Fruit fly (Drosophila melanogaster) whole organism, embryonic: Measurements from ENCODE around the gene CG42375.

Experiments
- Ada2b ChIP-seq: fragments of 200-800 bp; sonication (Bioruptor generic); IDR thresholded peaks from 2 replicates; pipeline ENCODE4 v1.3.6; 2022; ENCODE audit warnings: missing biosample characterization, missing genetic modification characterization
- CG10267 ChIP-seq: fragments of 200-800 bp; sonication (Bioruptor generic); optimal IDR thresholded peaks from 2 replicates; lab custom pipeline; 2018; ENCODE audit warnings: missing biosample characterization, mild to moderate bottlenecking, missing genetic modification characterization, moderate library complexity
- CG10979 ChIP-seq: fragments of 200-800 bp; sonication (Bioruptor generic); optimal IDR thresholded peaks from 2 replicates; lab custom pipeline; 2018; ENCODE audit warnings: missing biosample characterization, mild to moderate bottlenecking, missing genetic modification characterization, moderate library complexity
- CG11456 ChIP-seq: fragments of 200-800 bp; sonication (Bioruptor generic); IDR thresholded peaks from 3 replicates; pipeline ENCODE4 v1.3.6; 2022; ENCODE audit warnings: missing biosample characterization, missing genetic modification characterization
- CG12219 ChIP-seq: fragments of 200-800 bp; sonication (Bioruptor generic); optimal IDR thresholded peaks from 3 replicates; lab custom pipeline; 2018; ENCODE audit warnings: missing biosample characterization, mild to moderate bottlenecking, missing genetic modification characterization
- CG12744 ChIP-seq: fragments of 200-800 bp; sonication (Bioruptor generic); optimal IDR thresholded peaks from 2 replicates; lab custom pipeline; 2016; ENCODE audit warnings: missing biosample characterization, missing genetic modification characterization
- CG13287 ChIP-seq: fragments of 200-800 bp; sonication (Bioruptor generic); IDR thresholded peaks from 2 replicates; pipeline ENCODE4 v1.3.6; 2022; ENCODE audit warnings: missing biosample characterization, missing genetic modification characterization; ENCODE audit not compliant: partially characterized antibody
- CG13894 ChIP-seq: fragments of 200-800 bp; sonication (Bioruptor generic); optimal IDR thresholded peaks from 3 replicates; lab custom pipeline; 2018; ENCODE audit warnings: missing biosample characterization, mild to moderate bottlenecking, missing genetic modification characterization, moderate library complexity
- CG15073 ChIP-seq: fragments of 200-800 bp; sonication (Bioruptor generic); optimal IDR thresholded peaks from 2 replicates; lab custom pipeline; 2016; ENCODE audit warnings: missing biosample characterization, missing genetic modification characterization
- CG16813 ChIP-seq: fragments of 200-800 bp; sonication (Bioruptor generic); IDR thresholded peaks from 3 replicates; pipeline ENCODE4 v1.3.6; 2022; ENCODE audit warnings: missing biosample characterization, missing genetic modification characterization; ENCODE audit not compliant: partially characterized antibody
- CG17612 ChIP-seq: fragments of 200-800 bp; sonication (Bioruptor generic); IDR thresholded peaks from 2 replicates; pipeline ENCODE4 v1.3.6; 2022; ENCODE audit warnings: missing biosample characterization, missing genetic modification characterization
- CG1792 ChIP-seq: fragments of 200-800 bp; sonication (Bioruptor generic); optimal IDR thresholded peaks from 2 replicates; lab custom pipeline; 2016; ENCODE audit warnings: missing biosample characterization, missing genetic modification characterization
- CG2199 ChIP-seq: fragments of 200-800 bp; sonication (Bioruptor generic); IDR thresholded peaks from 3 replicates; pipeline ENCODE4 v1.3.6; 2022; ENCODE audit warnings: missing biosample characterization, missing genetic modification characterization
- CG2712 ChIP-seq: fragments of 200-800 bp; optimal IDR thresholded peaks from 3 replicates; lab custom pipeline; 2019; ENCODE audit warnings: missing biosample characterization, mild to moderate bottlenecking, missing genetic modification characterization, moderate library complexity
- CG34224 ChIP-seq: fragments of 200-800 bp; sonication (Bioruptor generic); IDR thresholded peaks from 3 replicates; pipeline ENCODE4 v1.3.6; 2022; ENCODE audit warnings: missing biosample characterization, missing genetic modification characterization; ENCODE audit not compliant: partially characterized antibody
- CG42726 ChIP-seq: fragments of 200-800 bp; sonication (Bioruptor generic); IDR thresholded peaks from 2 replicates; pipeline ENCODE4 v1.3.6; 2022; ENCODE audit warnings: missing biosample characterization, missing genetic modification characterization; ENCODE audit not compliant: partially characterized antibody
- CG7372 ChIP-seq: fragments of 200-800 bp; sonication (Bioruptor generic); IDR thresholded peaks from 2 replicates; pipeline ENCODE4 v1.3.6; 2022; ENCODE audit warnings: missing biosample characterization, missing genetic modification characterization
- CG7963 ChIP-seq: fragments of 200-800 bp; sonication (Bioruptor generic); IDR thresholded peaks from 3 replicates; pipeline ENCODE4 v1.3.6; 2022; ENCODE audit warnings: missing biosample characterization, missing genetic modification characterization; ENCODE audit not compliant: partially characterized antibody
- CkIIα-i1 ChIP-seq: fragments of 200-800 bp; sonication (Bioruptor generic); IDR thresholded peaks from 2 replicates; pipeline ENCODE4 v1.3.6; 2022; ENCODE audit warnings: missing biosample characterization, missing genetic modification characterization
- D19A ChIP-seq: fragments of 200-800 bp; optimal IDR thresholded peaks from 3 replicates; lab custom pipeline; 2019; ENCODE audit warnings: missing biosample characterization, mild to moderate bottlenecking, missing genetic modification characterization, moderate library complexity
- Dll ChIP-seq: fragments of 200-800 bp; sonication (Bioruptor generic); IDR thresholded peaks from 4 replicates; pipeline ENCODE4 v1.3.6; 2022; ENCODE audit warnings: missing biosample characterization, missing genetic modification characterization; ENCODE audit not compliant: partially characterized antibody
- Doc3 ChIP-seq: fragments of 200-800 bp; sonication (Bioruptor generic); IDR thresholded peaks from 3 replicates; pipeline ENCODE4 v1.3.6; 2022; ENCODE audit warnings: missing biosample characterization, missing genetic modification characterization; ENCODE audit not compliant: partially characterized antibody
- Drgx ChIP-seq: fragments of 200-800 bp; sonication (Bioruptor generic); IDR thresholded peaks from 2 replicates; pipeline ENCODE4 v1.3.6; 2022; ENCODE audit warnings: missing biosample characterization, missing genetic modification characterization
- Fer3 ChIP-seq: fragments of 200-800 bp; sonication (Bioruptor generic); optimal IDR thresholded peaks from 2 replicates; lab custom pipeline; 2018; ENCODE audit warnings: missing biosample characterization, mild to moderate bottlenecking, missing genetic modification characterization, moderate library complexity
- H2.0 ChIP-seq: fragments of 200-800 bp; sonication (Bioruptor generic); IDR thresholded peaks from 2 replicates; pipeline ENCODE4 v1.3.6; 2022; ENCODE audit warnings: missing biosample characterization, missing genetic modification characterization
- Jarid2 ChIP-seq: fragments of 200-800 bp; sonication (Bioruptor generic); optimal IDR thresholded peaks from 3 replicates; lab custom pipeline; 2017; ENCODE audit warnings: mild to moderate bottlenecking, missing biosample characterization, missing genetic modification reagents, missing genetic modification characterization
- Max ChIP-seq: fragments of 200-800 bp; sonication (Bioruptor generic); optimal IDR thresholded peaks from 2 replicates; lab custom pipeline; 2016; ENCODE audit warnings: missing biosample characterization, mild to moderate bottlenecking, missing genetic modification characterization
- Mes4 ChIP-seq: fragments of 200-800 bp; sonication (Bioruptor generic); optimal IDR thresholded peaks from 2 replicates; lab custom pipeline; 2016; ENCODE audit warnings: missing biosample characterization, missing genetic modification characterization
- Nf-YA ChIP-seq: fragments of 200-800 bp; sonication (Bioruptor generic); IDR thresholded peaks from 2 replicates; pipeline ENCODE4 v1.3.6; 2022; ENCODE audit warnings: missing biosample characterization, missing genetic modification characterization
- Opbp ChIP-seq: fragments of 200-800 bp; sonication (Bioruptor generic); IDR thresholded peaks from 3 replicates; pipeline ENCODE4 v1.3.6; 2022; ENCODE audit warnings: missing biosample characterization, missing genetic modification characterization; ENCODE audit not compliant: partially characterized antibody
- Poxn ChIP-seq: fragments of 200-800 bp; sonication (Bioruptor generic); IDR thresholded peaks from 2 replicates; pipeline ENCODE4 v1.3.6; 2022; ENCODE audit warnings: missing biosample characterization, missing genetic modification characterization
- Sox102F ChIP-seq: fragments of 200-800 bp; sonication (Bioruptor generic); optimal IDR thresholded peaks from 2 replicates; lab custom pipeline; 2018; ENCODE audit warnings: missing biosample characterization, mild to moderate bottlenecking, missing genetic modification characterization, moderate library complexity
- Spps ChIP-seq: fragments of 200-800 bp; sonication (Bioruptor generic); optimal IDR thresholded peaks from 2 replicates; lab custom pipeline; 2018; ENCODE audit warnings: missing biosample characterization, mild to moderate bottlenecking, missing genetic modification characterization
- Taf1 ChIP-seq: fragments of 200-800 bp; sonication (Bioruptor generic); IDR thresholded peaks from 2 replicates; pipeline ENCODE4 v1.3.6; 2022; ENCODE audit warnings: missing biosample characterization, missing genetic modification characterization
- Xbp1 ChIP-seq: fragments of 200-800 bp; sonication (Bioruptor generic); optimal IDR thresholded peaks from 3 replicates; lab custom pipeline; 2016; ENCODE audit warnings: missing biosample characterization, mild to moderate bottlenecking, missing genetic modification characterization
- ase ChIP-seq: fragments of 200-800 bp; sonication (Bioruptor generic); IDR thresholded peaks from 3 replicates; pipeline ENCODE4 v1.3.6; 2022; ENCODE audit warnings: missing biosample characterization, missing genetic modification characterization
- dm ChIP-seq: fragments of 200-800 bp; sonication (Bioruptor generic); optimal IDR thresholded peaks from 3 replicates; lab custom pipeline; 2016; ENCODE audit warnings: missing biosample characterization, missing genetic modification characterization
- ems ChIP-seq: fragments of 200-800 bp; sonication (Bioruptor generic); optimal IDR thresholded peaks from 3 replicates; lab custom pipeline; 2016; ENCODE audit warnings: missing biosample characterization, missing genetic modification characterization
- hkb ChIP-seq, 2 experiments: fragments of 200-800 bp in 1 of 2; fragments of >200 bp in 1 of 2; sonication (Bioruptor generic) in 1 of 2; IDR thresholded peaks in 1 of 2; optimal IDR thresholded peaks in 1 of 2; 2 replicates each; pipeline versions ENCODE4 v1.3.6 to Lab custom; 2017 to 2022; ENCODE audit warnings: missing biosample characterization in 1 of 2, missing genetic modification characterization in 1 of 2
- lbe ChIP-seq: fragments of 200-800 bp; sonication (Bioruptor generic); optimal IDR thresholded peaks from 2 replicates; lab custom pipeline; 2016; ENCODE audit warnings: missing biosample characterization, mild to moderate bottlenecking, missing genetic modification characterization
- phol ChIP-seq: fragments of 200-800 bp; sonication (Bioruptor generic); optimal IDR thresholded peaks from 3 replicates; lab custom pipeline; 2018; ENCODE audit warnings: missing biosample characterization, mild to moderate bottlenecking, missing genetic modification characterization, moderate library complexity
- shn ChIP-seq: fragments of 200-800 bp; sonication (Bioruptor generic); optimal IDR thresholded peaks from 3 replicates; lab custom pipeline; 2016; ENCODE audit warnings: missing biosample characterization, missing genetic modification characterization
- sisA ChIP-seq: fragments of 200-800 bp; sonication (Bioruptor generic); IDR thresholded peaks from 2 replicates; pipeline ENCODE4 v1.3.6; 2022; ENCODE audit warnings: missing biosample characterization, missing genetic modification characterization
- sob ChIP-seq: fragments of 200-800 bp; sonication (Bioruptor generic); IDR thresholded peaks from 2 replicates; pipeline ENCODE4 v1.3.6; 2022; ENCODE audit warnings: missing biosample characterization, missing genetic modification characterization
- stc ChIP-seq: fragments of 200-800 bp; sonication (Bioruptor generic); IDR thresholded peaks from 2 replicates; pipeline ENCODE4 v1.3.6; 2022; ENCODE audit warnings: missing biosample characterization, missing genetic modification characterization
- tll ChIP-seq, 2 experiments: fragments of 200-800 bp in 1 of 2; fragments of >200 bp in 1 of 2; sonication (Bioruptor generic) in 1 of 2; optimal IDR thresholded peaks; 2 replicates each; lab custom pipeline; 2017 to 2019; ENCODE audit warnings: missing biosample characterization in 2 of 2, missing genetic modification characterization in 2 of 2, mild to moderate bottlenecking in 1 of 2, moderate library complexity in 1 of 2
- toy ChIP-seq: fragments of 200-800 bp; sonication (Bioruptor generic); IDR thresholded peaks from 2 replicates; pipeline ENCODE4 v1.3.6; 2022; ENCODE audit warnings: missing biosample characterization, missing genetic modification characterization
- tup ChIP-seq: fragments of 200-800 bp; sonication (Bioruptor generic); optimal IDR thresholded peaks from 2 replicates; lab custom pipeline; 2016; ENCODE audit warnings: missing biosample characterization, mild to moderate bottlenecking, missing genetic modification characterization, moderate library complexity

Gene CG42375

dm6 chr3R:13803892-13804710 lies 24.7 kb downstream of the CG42375 start (continued):
- TF ChIP-seq CG16813 (GFP tag; lab: Robert Waterston, UW): no peak
- no peak; the same call in 1 of the 2 replicates for TF ChIP-seq sob (GFP tag; lab: Robert Waterston, UW)
- TF ChIP-seq CG13894 (tag; lab: Kevin White, UChicago): no peak
- no peak; the same call in 1 of the 2 replicates for TF ChIP-seq sisA (GFP tag; lab: Robert Waterston, UW)
- TF ChIP-seq ems (GFP tag; lab: Kevin White, UChicago): no peak
- TF ChIP-seq dm (GFP tag; lab: Kevin White, UChicago): no peak
- no peak for TF ChIP-seq Fer3 (tag; lab: Kevin White, UChicago)
- peak; percentile 37 for TF ChIP-seq phol (tag; lab: Kevin White, UChicago)
- no peak for TF ChIP-seq lbe (GFP tag; lab: Kevin White, UChicago)
- no peak for TF ChIP-seq Mes4
- no peak for TF ChIP-seq Max (GFP tag; lab: Kevin White, UChicago)
- no peak for TF ChIP-seq CG12744
- TF ChIP-seq Taf1 (GFP tag; lab: Robert Waterston, UW): no peak
- no peak for TF ChIP-seq CG15073 (GFP tag; lab: Kevin White, UChicago)
- TF ChIP-seq Sox102F (GFP tag; lab: Kevin White, UChicago): peak; percentile 25
- TF ChIP-seq hkb (optimal IDR thresholded peaks at IDR 0.05; lab: Kevin White, UChicago): no peak
- TF ChIP-seq hkb (GFP tag; IDR thresholded peaks at IDR 0.05; lab: Robert Waterston, UW): 0 out of 2 replicates have a peak, but pooled peaks have one; percentile 25
- no peak for TF ChIP-seq CG12219 (GFP tag; lab: Kevin White, UChicago)
- 0 out of 2 replicates have a peak, but pooled peaks have one; percentile 3 for TF ChIP-seq Ada2b (GFP tag; lab: Robert Waterston, UW)
- TF ChIP-seq Spps (tag; lab: Kevin White, UChicago): no peak
- no peak; the same call in 1 of the 2 replicates for TF ChIP-seq CG13287 (GFP tag; lab: Robert Waterston, UW)
- peak; percentile 37; the same call in 1 of the 2 replicates for TF ChIP-seq CG42726
- TF ChIP-seq toy (GFP tag; lab: Robert Waterston, UW): no peak
- TF ChIP-seq Dll (GFP tag; lab: Robert Waterston, UW): no peak
- no peak for TF ChIP-seq Opbp (GFP tag; lab: Robert Waterston, UW)
- no peak for TF ChIP-seq tup (GFP tag; lab: Kevin White, UChicago)
- no peak for TF ChIP-seq CG7372 (GFP tag; lab: Robert Waterston, UW)
- TF ChIP-seq CkIIα-i1 (GFP tag; lab: Robert Waterston, UW): no peak
- TF ChIP-seq CG10267 (tag; lab: Kevin White, UChicago): peak; percentile 31
- TF ChIP-seq CG17612 (GFP tag; lab: Robert Waterston, UW): no peak
- TF ChIP-seq tll (GFP tag; optimal IDR thresholded peaks at IDR 0.05; lab: Kevin White, UChicago): no peak
- no peak for TF ChIP-seq Jarid2 (GFP tag; lab: Kevin White, UChicago)
- TF ChIP-seq Poxn (GFP tag; lab: Robert Waterston, UW): no peak
- no peak for TF ChIP-seq CG34224 (GFP tag; lab: Robert Waterston, UW)
- peak; percentile 27 for TF ChIP-seq Xbp1 (GFP tag; lab: Kevin White, UChicago)
- TF ChIP-seq Doc3 (GFP tag; lab: Robert Waterston, UW): no peak
- TF ChIP-seq CG11456 (GFP tag; lab: Robert Waterston, UW): no peak
- peak; percentile 79 for TF ChIP-seq D19A (tag; lab: Kevin White, UChicago)
- TF ChIP-seq Drgx (GFP tag; lab: Robert Waterston, UW): no peak
- no peak for TF ChIP-seq CG1792 (GFP tag; lab: Kevin White, UChicago)
- TF ChIP-seq H2.0 (GFP tag; lab: Robert Waterston, UW): 0 out of 2 replicates have a peak, but pooled peaks have one; percentile 2
- TF ChIP-seq CG10979 (tag; lab: Kevin White, UChicago): peak; percentile 58
- no peak for TF ChIP-seq Nf-YA (GFP tag; lab: Robert Waterston, UW)
- TF ChIP-seq CG2712 (tag; lab: Kevin White, UChicago): peak; percentile 72
- TF ChIP-seq CG7963 (GFP tag; lab: Robert Waterston, UW): no peak
- TF ChIP-seq ase (GFP tag; lab: Robert Waterston, UW): no peak
- no peak for TF ChIP-seq stc (GFP tag; lab: Robert Waterston, UW)
- no peak for TF ChIP-seq CG2199 (GFP tag; lab: Robert Waterston, UW)
- no peak for TF ChIP-seq shn (GFP tag; lab: Kevin White, UChicago)
